Worm (Caenorhabditis elegans): ENCODE measurements around the gene R12C12.10.

The R12C12.10 gene

ce11 chrII:6043166-6043565 is at the start of gene R12C12.10:
Gene R12C12.10 (minus strand): TSS chrII:6043266.
- TF ChIP-seq skn-1 (tag; optimal IDR thresholded peaks at IDR 0.05) (no peak), nhr-12 (tag; optimal IDR thresholded peaks at IDR 0.05) (no peak), pqm-1 (tag; optimal IDR thresholded peaks at IDR 0.05) (no peak), ama-1 (optimal IDR thresholded peaks at IDR 0.05) (no peak)

ce11 chrII:6091380-6091779 is 48.3 kb upstream of the R12C12.10 start, which contains the start of the genes fbf-2 and nspg-3:
Gene fbf-2 (minus strand): TSS chrII:6091480.
Gene nspg-3 (plus strand): TSS chrII:6091767.
- no peak for TF ChIP-seq egl-27 (tag; optimal IDR thresholded peaks at IDR 0.05)
- no peak for TF ChIP-seq daf-12 (tag; optimal IDR thresholded peaks at IDR 0.05)
- no peak for TF ChIP-seq unc-39 (tag; optimal IDR thresholded peaks at IDR 0.05)
- no peak for TF ChIP-seq unc-62 (GFP tag; optimal IDR thresholded peaks at IDR 0.05)
- TF ChIP-seq nfya-1 (tag; optimal IDR thresholded peaks at IDR 0.05; ENCODE audit: insufficient read depth): no peak
- TF ChIP-seq nhr-67 (tag; optimal IDR thresholded peaks at IDR 0.05): no peak
- no peak for TF ChIP-seq nhr-77 (tag; optimal IDR thresholded peaks at IDR 0.05)
- TF ChIP-seq elt-2 (tag; optimal IDR thresholded peaks at IDR 0.05): peak; percentile 35

ce11 chrII:6082620-6083019 is 39.6 kb upstream of the R12C12.10 start, which contains the start of gene F21H12.3:
Gene F21H12.3 (plus strand): TSS chrII:6082920.
- no peak for TF ChIP-seq tbx-2 (tag; optimal IDR thresholded peaks at IDR 0.05)

ce11 chrII:6080743-6081142 is 37.7 kb upstream of the R12C12.10 start, which contains the start of gene fbf-1:
Gene fbf-1 (minus strand): TSS chrII:6080843.
- TF ChIP-seq aly-2 (tag; optimal IDR thresholded peaks at IDR 0.05) (no peak), lin-15B (tag; optimal IDR thresholded peaks at IDR 0.05) (no peak), lsy-12 (tag; optimal IDR thresholded peaks at IDR 0.05) (no peak), R02D3.7 (tag; optimal IDR thresholded peaks at IDR 0.05) (no peak), hmg-11 (tag; optimal IDR thresholded peaks at IDR 0.05) (no peak), ceh-9 (tag; optimal IDR thresholded peaks at IDR 0.05) (no peak), ZK546.5 (tag; optimal IDR thresholded peaks at IDR 0.05) (no peak)

ce11 chrII:6077604-6078003 is 34.5 kb upstream of the R12C12.10 start, which contains the start of gene H12I13.6:
Gene H12I13.6 (plus strand): TSS chrII:6077904.
- TF ChIP-seq fkh-10 (GFP tag; optimal IDR thresholded peaks at IDR 0.05): no peak
- TF ChIP-seq R02D3.7 (tag; optimal IDR thresholded peaks at IDR 0.05): no peak
- TF ChIP-seq daf-12 (tag; optimal IDR thresholded peaks at IDR 0.05): no peak

ce11 chrII:6067066-6067465 is 24.0 kb upstream of the R12C12.10 start, which contains the start of gene H12I13.1:
Gene H12I13.1 (minus strand): TSS chrII:6067166.
- no peak for TF ChIP-seq pqm-1 (tag; optimal IDR thresholded peaks at IDR 0.05)
- no peak for TF ChIP-seq nhr-28 (tag; optimal IDR thresholded peaks at IDR 0.05)
- no peak for TF ChIP-seq nhr-25 (tag; optimal IDR thresholded peaks at IDR 0.05)
- no peak for TF ChIP-seq pha-4 (tag; optimal IDR thresholded peaks at IDR 0.05)
- no peak for TF ChIP-seq mdl-1 (tag; optimal IDR thresholded peaks at IDR 0.05)
- TF ChIP-seq ama-1 (optimal IDR thresholded peaks at IDR 0.05): no peak
- no peak for TF ChIP-seq ceh-82 (tag; optimal IDR thresholded peaks at IDR 0.05)
- TF ChIP-seq nhr-67 (tag; optimal IDR thresholded peaks at IDR 0.05): no peak
- TF ChIP-seq lin-15B (tag; optimal IDR thresholded peaks at IDR 0.05): no peak
- TF ChIP-seq sea-2 (GFP tag; optimal IDR thresholded peaks at IDR 0.05): no peak
- TF ChIP-seq egl-27 (tag; optimal IDR thresholded peaks at IDR 0.05): no peak
- TF ChIP-seq nhr-237 (tag; optimal IDR thresholded peaks at IDR 0.05): no peak
- no peak for TF ChIP-seq unc-62 (GFP tag; optimal IDR thresholded peaks at IDR 0.05)

ce11 chrII:6061495-6061894 is 18.4 kb upstream of the R12C12.10 start:
- TF ChIP-seq pha-4 (tag; optimal IDR thresholded peaks at IDR 0.05) (peak; percentile 84), unc-39 (tag; optimal IDR thresholded peaks at IDR 0.05) (no peak), ceh-82 (tag; optimal IDR thresholded peaks at IDR 0.05) (no peak), nhr-23 (tag; optimal IDR thresholded peaks at IDR 0.05) (peak; percentile 88), aly-2 (tag; optimal IDR thresholded peaks at IDR 0.05) (no peak), nhr-76 (tag; optimal IDR thresholded peaks at IDR 0.05) (no peak), hmg-11 (tag; optimal IDR thresholded peaks at IDR 0.05) (peak; percentile 65), fos-1 (tag; optimal IDR thresholded peaks at IDR 0.05) (no peak), skn-1 (tag; optimal IDR thresholded peaks at IDR 0.05) (no peak), fkh-2 (tag; optimal IDR thresholded peaks at IDR 0.05) (no peak), nhr-12 (tag; optimal IDR thresholded peaks at IDR 0.05) (no peak), unc-62 (GFP tag; optimal IDR thresholded peaks at IDR 0.05) (no peak), elt-2 (tag; optimal IDR thresholded peaks at IDR 0.05) (peak; percentile 28), mdl-1 (tag; optimal IDR thresholded peaks at IDR 0.05) (no peak), ztf-11 (tag; optimal IDR thresholded peaks at IDR 0.05) (no peak), ceh-28 (tag; optimal IDR thresholded peaks at IDR 0.05) (peak; percentile 26), jun-1 (tag; optimal IDR thresholded peaks at IDR 0.05) (peak; percentile 49), fkh-10 (GFP tag; optimal IDR thresholded peaks at IDR 0.05) (no peak), nfya-1 (tag; optimal IDR thresholded peaks at IDR 0.05; ENCODE audit: insufficient read depth) (peak; percentile 73), elt-1 (tag; optimal IDR thresholded peaks at IDR 0.05) (no peak), tbx-2 (tag; optimal IDR thresholded peaks at IDR 0.05) (no peak), nhr-25 (tag; optimal IDR thresholded peaks at IDR 0.05) (peak; percentile 80), zag-1 (tag; optimal IDR thresholded peaks at IDR 0.05) (no peak), egl-5 (tag; optimal IDR thresholded peaks at IDR 0.05) (no peak), lin-15B (tag; optimal IDR thresholded peaks at IDR 0.05) (peak; percentile 67), nhr-67 (tag; optimal IDR thresholded peaks at IDR 0.05) (no peak), nhr-77 (tag; optimal IDR thresholded peaks at IDR 0.05) (no peak), eor-1 (tag; optimal IDR thresholded peaks at IDR 0.05) (no peak)

Data from whole organism, L3 larva.